Worm (Caenorhabditis elegans): ENCODE measurements around the gene unc-33.

- TF ChIP-seq nhr-237 (tag; optimal IDR thresholded peaks at IDR 0.05) (no peak), ceh-82 (tag; optimal IDR thresholded peaks at IDR 0.05) (no peak), skn-1 (tag; optimal IDR thresholded peaks at IDR 0.05) (no peak), nhr-25 (tag; optimal IDR thresholded peaks at IDR 0.05) (no peak), ztf-4 (tag; optimal IDR thresholded peaks at IDR 0.05) (no peak), nhr-28 (tag; optimal IDR thresholded peaks at IDR 0.05) (no peak), zag-1 (tag; optimal IDR thresholded peaks at IDR 0.05) (no peak), pqm-1 (tag; optimal IDR thresholded peaks at IDR 0.05) (no peak)
These were observed 10.2 kb downstream of the unc-33 start, which contains the start of gene M57.2 for ce11 chrIV:3526831-3527404.
